Fruit fly (Drosophila melanogaster) whole organism, prepupa: ENCODE data around the gene CG17721.

Source experiments
- Blimp-1 ChIP-seq: fragments of 200-800 bp; sonication (Bioruptor generic); optimal IDR thresholded peaks from 3 replicates; lab custom pipeline; 2017; ENCODE audit warnings: missing biosample characterization, missing genetic modification characterization, mild to moderate bottlenecking, moderate library complexity, missing genetic modification reagents
- CG10631 ChIP-seq: fragments of 200-800 bp; sonication (Bioruptor generic); optimal IDR thresholded peaks from 2 replicates; lab custom pipeline; 2016; ENCODE audit warnings: missing biosample characterization, missing genetic modification characterization
- CG10669 ChIP-seq: fragments of 200-800 bp; sonication (Bioruptor generic); optimal IDR thresholded peaks from 3 replicates; lab custom pipeline; 2018; ENCODE audit warnings: missing biosample characterization, mild to moderate bottlenecking, missing genetic modification characterization, moderate library complexity
- CG11762 ChIP-seq: fragments of 200-800 bp; sonication (Bioruptor generic); optimal IDR thresholded peaks from 3 replicates; lab custom pipeline; 2016; ENCODE audit warnings: missing biosample characterization, missing genetic modification characterization; ENCODE audit not compliant: insufficient read depth
- CG11902 ChIP-seq: fragments of 200-800 bp; sonication (Bioruptor generic); optimal IDR thresholded peaks from 3 replicates; lab custom pipeline; 2016; ENCODE audit warnings: missing biosample characterization, missing genetic modification characterization
- CG15336 ChIP-seq: fragments of 200-800 bp; sonication (Bioruptor generic); IDR thresholded peaks from 2 replicates; pipeline ENCODE4 v1.3.6; 2022; ENCODE audit warnings: missing biosample characterization, missing genetic modification characterization
- CG1621 ChIP-seq: fragments of 200-800 bp; sonication (Bioruptor generic); optimal IDR thresholded peaks from 3 replicates; lab custom pipeline; 2018; ENCODE audit warnings: missing biosample characterization, mild to moderate bottlenecking, missing genetic modification characterization
- CG16779 ChIP-seq: fragments of 200-800 bp; sonication (Bioruptor generic); optimal IDR thresholded peaks from 3 replicates; lab custom pipeline; 2017; ENCODE audit warnings: missing biosample characterization, mild to moderate bottlenecking, missing genetic modification characterization
- CG3032 ChIP-seq: fragments of 200-800 bp; optimal IDR thresholded peaks from 2 replicates; lab custom pipeline; 2019; ENCODE audit warnings: missing biosample characterization, mild to moderate bottlenecking, missing genetic modification characterization, moderate library complexity
- CG31627 ChIP-seq: fragments of 200-800 bp; sonication (Bioruptor generic); optimal IDR thresholded peaks from 3 replicates; lab custom pipeline; 2016; ENCODE audit warnings: missing biosample characterization, missing genetic modification characterization
- CG32006 ChIP-seq: fragments of 200-800 bp; sonication (Bioruptor generic); optimal IDR thresholded peaks from 3 replicates; lab custom pipeline; 2017; ENCODE audit warnings: missing biosample characterization, mild to moderate bottlenecking, missing genetic modification characterization
- CG4318 ChIP-seq: fragments of 200-800 bp; sonication (Bioruptor generic); optimal IDR thresholded peaks from 3 replicates; lab custom pipeline; 2017; ENCODE audit warnings: missing biosample characterization, mild to moderate bottlenecking, missing genetic modification characterization
- CG6163 ChIP-seq: fragments of 200-800 bp; sonication (Bioruptor generic); IDR thresholded peaks from 3 replicates; pipeline ENCODE4 v1.3.6; 2022; ENCODE audit warnings: missing biosample characterization, missing genetic modification characterization
- CG6276 ChIP-seq: fragments of 200-800 bp; sonication (Bioruptor generic); optimal IDR thresholded peaks from 2 replicates; lab custom pipeline; 2017; ENCODE audit warnings: missing biosample characterization, mild to moderate bottlenecking, missing genetic modification characterization
- CG6792 ChIP-seq: fragments of 200-800 bp; sonication (Bioruptor generic); optimal IDR thresholded peaks from 3 replicates; lab custom pipeline; 2016; ENCODE audit warnings: missing biosample characterization, missing genetic modification characterization
- CG6808 ChIP-seq: fragments of 200-800 bp; sonication (Bioruptor generic); optimal IDR thresholded peaks from 3 replicates; lab custom pipeline; 2017; ENCODE audit warnings: missing biosample characterization, missing genetic modification characterization, mild to moderate bottlenecking, moderate library complexity, missing genetic modification reagents
- CG6854 ChIP-seq: fragments of 200-800 bp; sonication (Bioruptor generic); optimal IDR thresholded peaks from 2 replicates; lab custom pipeline; 2017; ENCODE audit warnings: missing biosample characterization, mild to moderate bottlenecking, missing genetic modification characterization
- CG7368 ChIP-seq: fragments of 200-800 bp; sonication (Bioruptor generic); optimal IDR thresholded peaks from 3 replicates; lab custom pipeline; 2016; ENCODE audit warnings: missing biosample characterization, missing genetic modification characterization
- CG8119 ChIP-seq: fragments of 200-800 bp; sonication (Bioruptor generic); IDR thresholded peaks from 3 replicates; pipeline ENCODE4 v1.3.6; 2022; ENCODE audit warnings: missing biosample characterization, missing genetic modification characterization
- CG8319 ChIP-seq: fragments of 200-800 bp; sonication (Bioruptor generic); optimal IDR thresholded peaks from 3 replicates; lab custom pipeline; 2016; ENCODE audit warnings: missing biosample characterization, missing genetic modification characterization
- CG9139 ChIP-seq: fragments of 200-800 bp; sonication (Bioruptor generic); optimal IDR thresholded peaks from 3 replicates; lab custom pipeline; 2017; ENCODE audit warnings: missing biosample characterization, mild to moderate bottlenecking, missing genetic modification characterization
- Eip75B ChIP-seq: fragments of 200-800 bp; sonication (Bioruptor generic); optimal IDR thresholded peaks from 3 replicates; lab custom pipeline; 2016; ENCODE audit warnings: missing biosample characterization, missing genetic modification characterization
- Ets21C ChIP-seq: fragments of 200-800 bp; sonication (Bioruptor generic); optimal IDR thresholded peaks from 3 replicates; lab custom pipeline; 2016; ENCODE audit warnings: missing biosample characterization, missing genetic modification characterization
- Ets96B ChIP-seq: fragments of 200-800 bp; optimal IDR thresholded peaks from 2 replicates; lab custom pipeline; 2019; ENCODE audit warnings: missing biosample characterization, mild to moderate bottlenecking, missing genetic modification characterization, moderate library complexity
- Gug ChIP-seq: fragments of 200-800 bp; sonication (Bioruptor generic); IDR thresholded peaks from 2 replicates; pipeline ENCODE4 v1.3.6; 2022; ENCODE audit warnings: missing biosample characterization, missing genetic modification characterization
- Hr39 ChIP-seq: fragments of 200-800 bp; sonication (Bioruptor generic); optimal IDR thresholded peaks from 2 replicates; lab custom pipeline; 2016; ENCODE audit warnings: missing biosample characterization, missing genetic modification characterization
- OdsH ChIP-seq: fragments of 200-800 bp; sonication (Bioruptor generic); optimal IDR thresholded peaks from 3 replicates; lab custom pipeline; 2016; ENCODE audit warnings: missing biosample characterization, missing genetic modification characterization
- Sox14 ChIP-seq: fragments of 200-800 bp; sonication (Bioruptor generic); optimal IDR thresholded peaks from 3 replicates; lab custom pipeline; 2016; ENCODE audit warnings: missing biosample characterization, missing genetic modification characterization
- achi ChIP-seq: fragments of 200-800 bp; sonication (Bioruptor generic); optimal IDR thresholded peaks from 3 replicates; lab custom pipeline; 2016; ENCODE audit warnings: missing biosample characterization, missing genetic modification characterization
- acj6 ChIP-seq: fragments of 200-800 bp; sonication (Bioruptor generic); optimal IDR thresholded peaks from 3 replicates; lab custom pipeline; 2016; ENCODE audit warnings: missing biosample characterization, missing genetic modification characterization
- cyc ChIP-seq: fragments of 200-800 bp; sonication (Bioruptor generic); optimal IDR thresholded peaks from 3 replicates; lab custom pipeline; 2016; ENCODE audit warnings: missing biosample characterization, missing genetic modification characterization
- dac ChIP-seq: fragments of 200-800 bp; sonication (Bioruptor generic); optimal IDR thresholded peaks from 2 replicates; lab custom pipeline; 2017; ENCODE audit warnings: missing biosample characterization, mild to moderate bottlenecking, missing genetic modification characterization
- esn ChIP-seq: fragments of 200-800 bp; sonication (Bioruptor generic); optimal IDR thresholded peaks from 2 replicates; lab custom pipeline; 2016; ENCODE audit warnings: missing biosample characterization, mild to moderate bottlenecking, missing genetic modification characterization, moderate library complexity
- fd59A ChIP-seq: fragments of 200-800 bp; sonication (Bioruptor generic); optimal IDR thresholded peaks from 2 replicates; lab custom pipeline; 2017; ENCODE audit warnings: missing biosample characterization, mild to moderate bottlenecking, missing genetic modification characterization, missing genetic modification reagents
- fd85E ChIP-seq: fragments of 200-800 bp; sonication (Bioruptor generic); optimal IDR thresholded peaks from 3 replicates; lab custom pipeline; 2016; ENCODE audit warnings: missing biosample characterization, missing genetic modification characterization
- fkh ChIP-seq: fragments of 200-800 bp; sonication (Bioruptor generic); optimal IDR thresholded peaks from 3 replicates; lab custom pipeline; 2017; ENCODE audit warnings: missing biosample characterization, mild to moderate bottlenecking, missing genetic modification characterization, moderate library complexity
- lz ChIP-seq: fragments of 200-800 bp; sonication (Bioruptor generic); optimal IDR thresholded peaks from 3 replicates; lab custom pipeline; 2016; ENCODE audit warnings: missing biosample characterization, missing genetic modification characterization
- net ChIP-seq: fragments of 200-800 bp; sonication (Bioruptor generic); optimal IDR thresholded peaks from 3 replicates; lab custom pipeline; 2016; ENCODE audit warnings: missing biosample characterization, missing genetic modification characterization
- pdm3 ChIP-seq: fragments of 200-800 bp; sonication (Bioruptor generic); optimal IDR thresholded peaks from 3 replicates; lab custom pipeline; 2016; ENCODE audit warnings: missing biosample characterization, missing genetic modification characterization
- salr ChIP-seq, 2 experiments: fragments of 200-800 bp; sonication (Bioruptor generic); optimal IDR thresholded peaks; 3 replicates each; lab custom pipeline; 2016 to 2018; ENCODE audit warnings: missing biosample characterization in 2 of 2, missing genetic modification characterization in 2 of 2, mild to moderate bottlenecking in 1 of 2
- spab ChIP-seq: fragments of 200-800 bp; sonication (Bioruptor generic); optimal IDR thresholded peaks from 2 replicates; lab custom pipeline; 2017; ENCODE audit warnings: missing biosample characterization, mild to moderate bottlenecking, missing genetic modification characterization, missing genetic modification reagents
- svp ChIP-seq: fragments of 200-800 bp; sonication (Bioruptor generic); peaks from one replicate; lab custom pipeline; 2016; ENCODE audit warnings: missing biosample characterization, missing genetic modification characterization
- vri ChIP-seq: fragments of 200-800 bp; sonication (Bioruptor generic); optimal IDR thresholded peaks from 3 replicates; lab custom pipeline; 2016; ENCODE audit warnings: missing biosample characterization, mild to moderate bottlenecking, missing genetic modification characterization

CG17721 gene

DNA sequence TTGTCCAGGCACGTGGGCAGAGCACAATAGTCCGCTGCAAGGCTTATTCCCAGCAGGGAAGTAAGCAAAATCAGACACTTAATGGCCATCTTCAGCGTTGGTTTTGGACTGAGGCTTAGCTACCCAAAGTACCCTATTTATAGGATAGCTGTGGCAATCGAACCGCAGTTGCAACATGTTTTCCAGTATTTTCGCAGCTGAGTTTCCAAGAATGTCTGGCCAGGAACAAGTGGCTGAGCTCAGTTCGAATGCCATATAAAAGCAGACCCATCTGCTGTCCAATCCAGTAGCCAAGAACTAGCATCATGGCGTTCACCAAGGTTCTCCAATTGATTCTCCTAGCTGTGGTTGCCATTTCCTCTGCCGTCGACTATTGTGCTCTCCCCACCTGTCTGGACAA, 6.0 kb downstream of the CG17721 start, which contains the start of the genes scpr-B and scpr-A:
TSS of gene scpr-B (minus strand) at position 101 of the 400 bp plus-strand sequence.
TSS of gene scpr-A (plus strand) at position 293 of the 400 bp plus-strand sequence.
- TF ChIP-seq CG16779 (tag; lab: Kevin White, UChicago) (no peak), CG6276 (GFP tag; lab: Kevin White, UChicago) (no peak), fd59A (GFP tag; lab: Kevin White, UChicago) (no peak), cyc (GFP tag; lab: Kevin White, UChicago) (no peak), CG10669 (GFP tag; lab: Kevin White, UChicago) (no peak), spab (GFP tag; lab: Kevin White, UChicago) (no peak), CG3032 (tag; lab: Kevin White, UChicago) (no peak), esn (GFP tag; lab: Kevin White, UChicago) (no peak), CG15336 (GFP tag; lab: Robert Waterston, UW) (no peak), CG7368 (GFP tag; lab: Kevin White, UChicago) (no peak), CG8319 (GFP tag; lab: Kevin White, UChicago) (no peak), CG6854 (no peak), CG8119 (no peak), CG31627 (no peak), Eip75B (GFP tag; lab: Kevin White, UChicago) (no peak)

DNA sequence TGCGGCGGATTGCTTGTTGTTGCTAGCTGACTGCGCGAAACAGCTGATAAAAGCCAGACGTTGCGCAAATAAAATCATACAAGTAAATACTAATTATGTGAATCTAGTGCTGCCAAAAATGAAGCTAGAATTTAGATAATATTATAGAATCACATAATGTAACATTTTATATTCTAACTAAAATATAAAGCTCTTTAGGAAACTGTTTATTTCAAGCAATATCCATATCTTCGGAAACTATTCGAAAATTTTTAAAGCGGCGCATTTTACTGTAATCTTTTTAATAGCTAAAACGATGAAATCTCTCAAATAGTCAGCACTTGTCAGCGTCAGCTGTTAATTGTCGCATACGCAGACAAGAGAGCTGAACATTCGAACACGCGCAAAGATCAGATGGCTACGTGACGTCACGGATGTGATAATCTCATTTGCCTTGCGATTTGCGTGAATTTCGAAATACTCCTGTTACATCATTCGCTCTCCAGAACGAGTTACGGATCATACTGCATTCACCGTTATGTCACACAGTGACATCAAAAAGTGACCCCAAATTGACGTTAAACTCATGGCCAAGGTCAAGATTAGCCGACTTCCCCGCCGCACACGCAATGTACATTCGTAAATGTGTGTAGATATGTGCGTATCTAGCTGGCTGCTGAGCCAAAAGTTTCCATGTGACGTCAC, 8.3 kb downstream of the CG17721 start:
- TF ChIP-seq fkh (GFP tag; lab: Kevin White, UChicago), result peak; percentile 85
- TF ChIP-seq vri, result peak; percentile 90
- no peak for TF ChIP-seq salr (GFP tag; optimal IDR thresholded peaks at IDR 0.05; lab: Kevin White, UChicago)
- peak; percentile 81 for TF ChIP-seq svp (GFP tag; lab: Kevin White, UChicago)
- peak; percentile 58 for TF ChIP-seq CG9139 (GFP tag; lab: Kevin White, UChicago)
- TF ChIP-seq CG8119, result no peak
- TF ChIP-seq CG10631 (GFP tag; lab: Kevin White, UChicago), result no peak
- peak; percentile 16 for TF ChIP-seq Ets96B (tag; lab: Kevin White, UChicago)

DNA sequence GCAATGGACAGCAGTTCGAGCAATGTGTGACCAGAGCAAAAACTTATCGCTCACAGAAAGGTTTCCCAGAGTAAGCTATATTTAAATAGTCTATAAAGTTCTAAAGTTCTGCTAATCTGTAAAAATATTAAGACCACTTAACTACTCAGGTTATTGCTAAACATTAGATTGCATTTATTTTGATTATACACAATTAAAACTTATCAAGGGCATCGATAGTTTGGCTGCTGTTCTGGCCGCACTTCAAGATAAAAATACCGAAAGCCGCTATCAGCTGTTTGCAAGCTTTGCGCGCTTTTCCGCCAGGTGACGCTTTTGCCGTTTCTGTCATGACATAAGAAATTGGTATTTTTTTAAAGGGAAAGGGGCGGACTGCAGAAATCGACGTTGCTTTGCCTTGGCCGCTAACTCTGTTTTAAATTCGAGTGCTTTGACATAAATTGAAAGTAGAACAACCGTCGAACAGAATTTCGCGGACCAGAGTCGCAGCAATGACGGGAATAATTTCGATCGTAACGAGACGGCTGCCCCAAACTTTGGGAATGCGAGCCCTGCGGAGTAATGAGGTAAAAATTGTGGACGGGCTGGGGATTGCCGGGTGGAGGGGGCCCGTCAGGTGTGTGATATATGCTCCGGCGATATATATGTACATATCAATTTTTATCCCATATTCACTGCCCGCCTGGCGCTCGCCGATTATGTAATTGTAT, 9.2 kb downstream of the CG17721 start, which contains the start of the genes CG17734 and CG5214:
TSS of gene CG17734 (minus strand) at position 49 of the 710 bp plus-strand sequence.
TSS of gene CG5214 (plus strand) at position 352 of the 710 bp plus-strand sequence.
- TF ChIP-seq CG6163 (GFP tag; lab: Robert Waterston, UW), result no peak
- TF ChIP-seq CG31627, result no peak
- no peak for TF ChIP-seq pdm3 (GFP tag; lab: Kevin White, UChicago)
- TF ChIP-seq Sox14 (GFP tag; lab: Kevin White, UChicago), result peak; percentile 32
- no peak for TF ChIP-seq acj6 (GFP tag; lab: Kevin White, UChicago)
- TF ChIP-seq OdsH (GFP tag; lab: Kevin White, UChicago), result no peak
- TF ChIP-seq Hr39, result no peak
- TF ChIP-seq esn (GFP tag; lab: Kevin White, UChicago), result no peak
- no peak for TF ChIP-seq CG6276 (GFP tag; lab: Kevin White, UChicago)
- TF ChIP-seq CG11902 (GFP tag; lab: Kevin White, UChicago), result no peak
- no peak for TF ChIP-seq CG6808 (GFP tag; lab: Kevin White, UChicago)
- TF ChIP-seq CG32006 (GFP tag; lab: Kevin White, UChicago), result no peak
- TF ChIP-seq vri, result peak; percentile 95
- TF ChIP-seq CG10631 (GFP tag; lab: Kevin White, UChicago), result no peak
- TF ChIP-seq achi, result peak; percentile 98
- TF ChIP-seq CG4318 (GFP tag; lab: Kevin White, UChicago), result no peak
- TF ChIP-seq CG1621, result no peak
- TF ChIP-seq CG11762 (GFP tag; lab: Kevin White, UChicago), result no peak
- TF ChIP-seq CG8319 (GFP tag; lab: Kevin White, UChicago), result no peak
- no peak for TF ChIP-seq Blimp-1 (GFP tag; lab: Kevin White, UChicago)
- peak; percentile 30 for TF ChIP-seq cyc (GFP tag; lab: Kevin White, UChicago)
- TF ChIP-seq net (GFP tag; lab: Kevin White, UChicago), result no peak
- TF ChIP-seq fd85E, result no peak
- TF ChIP-seq CG10669 (GFP tag; lab: Kevin White, UChicago), result no peak
- TF ChIP-seq CG7368 (GFP tag; lab: Kevin White, UChicago), result no peak
- no peak for TF ChIP-seq fd59A (GFP tag; lab: Kevin White, UChicago)
- no peak for TF ChIP-seq Ets21C (GFP tag; lab: Kevin White, UChicago)
- no peak for TF ChIP-seq Eip75B (GFP tag; lab: Kevin White, UChicago)
- no peak for TF ChIP-seq CG6792
- no peak for TF ChIP-seq Gug (GFP tag; lab: Robert Waterston, UW)
- TF ChIP-seq svp (GFP tag; lab: Kevin White, UChicago), result no peak
- TF ChIP-seq CG16779 (tag; lab: Kevin White, UChicago), result no peak
- TF ChIP-seq fkh (GFP tag; lab: Kevin White, UChicago), result no peak
- TF ChIP-seq lz, result peak; percentile 53
- TF ChIP-seq dac (GFP tag; lab: Kevin White, UChicago), result no peak
